Worm (Caenorhabditis elegans): ENCODE results near the gene tsfm-1.

Gene tsfm-1

ce11 chrV:12317080-12317479 lies 45.7 kb upstream of the tsfm-1 start, which contains the start of gene R04F11.3:
R04F11.3 (minus strand) TSS chrV:12317180.
- TF ChIP-seq nhr-237 (tag; optimal IDR thresholded peaks at IDR 0.05) (no peak), mls-2 (tag; optimal IDR thresholded peaks at IDR 0.05) (no peak)

DNA sequence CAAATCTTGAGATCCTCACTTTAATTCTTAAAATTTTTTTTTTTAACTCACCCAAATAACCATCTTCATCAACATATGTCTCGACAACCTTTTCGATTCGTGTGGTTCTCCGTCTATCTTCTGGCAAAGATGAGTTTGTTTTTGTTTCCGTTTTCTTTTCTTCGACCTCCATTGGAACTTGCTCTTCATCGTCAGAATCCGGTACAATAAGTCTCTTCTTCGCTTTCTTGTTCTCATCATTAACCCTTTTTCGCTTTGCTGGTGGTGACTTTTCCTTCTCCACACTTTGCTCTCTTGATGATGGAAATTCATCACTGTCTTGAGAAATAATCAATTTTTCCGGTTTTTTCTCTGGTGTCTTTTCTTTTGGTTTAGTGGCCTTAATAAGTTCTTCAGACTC lies 44.7 kb upstream of the tsfm-1 start:
- no peak for TF ChIP-seq ceh-43 (GFP tag; optimal IDR thresholded peaks at IDR 0.05)
- no peak for TF ChIP-seq blmp-1 (tag; optimal IDR thresholded peaks at IDR 0.05)

ce11 chrV:12314413-12314812 lies 43.1 kb upstream of the tsfm-1 start:
- TF ChIP-seq ces-1 (GFP tag; optimal IDR thresholded peaks at IDR 0.05) (peak; percentile 84), hlh-1 (tag; optimal IDR thresholded peaks at IDR 0.05) (peak; percentile 15), mep-1 (tag; optimal IDR thresholded peaks at IDR 0.05) (no peak), unc-62 (GFP tag; optimal IDR thresholded peaks at IDR 0.05) (peak; percentile 18), ceh-83 (GFP tag; optimal IDR thresholded peaks at IDR 0.05) (no peak)

DNA sequence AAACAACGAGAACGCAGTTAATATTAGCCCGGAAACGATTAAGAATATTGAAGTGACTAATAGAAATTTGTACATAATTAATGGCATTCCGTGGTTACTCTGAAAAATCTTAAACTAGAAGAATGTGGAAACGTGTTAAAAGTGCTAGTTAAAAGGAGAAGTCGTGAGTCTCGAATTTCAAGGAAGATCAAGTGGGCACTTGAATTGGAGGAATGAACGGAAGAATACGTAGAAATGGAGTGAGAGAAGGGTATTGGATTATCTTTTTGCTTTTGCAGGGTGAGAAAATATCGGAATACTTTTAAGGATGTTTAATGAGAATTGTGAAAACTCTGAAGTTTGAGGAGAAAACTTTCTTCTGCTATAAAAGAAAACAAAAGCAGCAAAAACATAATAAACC lies 38.9 kb upstream of the tsfm-1 start, which contains the start of gene hpo-30:
TSS of gene hpo-30 (minus strand) at position 101 of the 400 bp plus-strand sequence.
- TF ChIP-seq cnd-1 (tag; optimal IDR thresholded peaks at IDR 0.05) (no peak), sem-2 (GFP tag; optimal IDR thresholded peaks at IDR 0.05) (no peak), unc-62 (GFP tag; optimal IDR thresholded peaks at IDR 0.05) (no peak), unc-120 (tag; optimal IDR thresholded peaks at IDR 0.05; ENCODE audit: poor library complexity, severe bottlenecking) (no peak), flh-1 (GFP tag; optimal IDR thresholded peaks at IDR 0.05) (no peak), pha-4 (tag; optimal IDR thresholded peaks at IDR 0.05) (no peak), nhr-12 (tag; optimal IDR thresholded peaks at IDR 0.05) (no peak), elt-3 (tag; optimal IDR thresholded peaks at IDR 0.05) (no peak), nhr-237 (tag; optimal IDR thresholded peaks at IDR 0.05) (no peak), blmp-1 (tag; optimal IDR thresholded peaks at IDR 0.05) (no peak), ceh-43 (GFP tag; optimal IDR thresholded peaks at IDR 0.05) (no peak), zip-8 (tag; optimal IDR thresholded peaks at IDR 0.05) (no peak), snpc-4 (tag; optimal IDR thresholded peaks at IDR 0.05) (no peak), tbx-8 (GFP tag; optimal IDR thresholded peaks at IDR 0.05) (no peak), elt-1 (tag; optimal IDR thresholded peaks at IDR 0.05; ENCODE audit: borderline replicate concordance, insufficient read depth) (no peak), mls-2 (tag; optimal IDR thresholded peaks at IDR 0.05) (no peak), ceh-39 (tag; optimal IDR thresholded peaks at IDR 0.05) (no peak), nhr-2 (tag; optimal IDR thresholded peaks at IDR 0.05) (no peak)

DNA sequence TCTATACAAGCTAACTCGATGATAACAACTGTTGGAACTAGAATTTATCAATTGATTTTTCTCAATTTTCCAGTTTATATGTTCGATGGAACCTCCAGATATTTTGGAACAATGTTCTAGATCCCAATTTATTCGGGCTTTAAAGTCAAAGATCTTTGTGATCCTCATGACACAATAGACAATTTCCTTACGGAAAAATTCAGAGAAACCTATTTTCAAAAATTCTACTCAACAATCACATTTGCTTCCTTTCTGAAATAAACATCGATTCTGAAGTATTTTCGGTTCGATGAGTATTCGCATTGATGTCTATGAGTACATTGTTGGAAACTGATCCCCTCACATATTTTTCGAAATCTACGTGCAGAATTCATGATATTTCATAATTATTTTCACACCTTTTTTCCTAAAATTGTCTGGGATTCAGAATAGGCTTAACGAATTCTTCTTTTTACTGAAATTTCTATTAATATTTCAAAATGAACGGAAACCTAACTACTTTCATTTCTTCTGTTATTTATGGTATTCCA lies 35.7 kb upstream of the tsfm-1 start, which contains the start of gene srg-45:
TSS of gene srg-45 (plus strand) at position 480 of the 530 bp plus-strand sequence.
- TF ChIP-seq nhr-237 (tag; optimal IDR thresholded peaks at IDR 0.05) (no peak), lin-32 (GFP tag; optimal IDR thresholded peaks at IDR 0.05) (no peak), mab-5 (tag; optimal IDR thresholded peaks at IDR 0.05) (no peak), snpc-4 (tag; optimal IDR thresholded peaks at IDR 0.05) (no peak), ceh-43 (GFP tag; optimal IDR thresholded peaks at IDR 0.05) (no peak), nhr-12 (tag; optimal IDR thresholded peaks at IDR 0.05) (no peak), unc-62 (GFP tag; optimal IDR thresholded peaks at IDR 0.05) (no peak)

- TF ChIP-seq unc-62 (GFP tag; optimal IDR thresholded peaks at IDR 0.05) (no peak), flh-1 (GFP tag; optimal IDR thresholded peaks at IDR 0.05) (no peak)
Observed at ce11 chrV:12305677-12306076, 34.3 kb upstream of the tsfm-1 start.

DNA sequence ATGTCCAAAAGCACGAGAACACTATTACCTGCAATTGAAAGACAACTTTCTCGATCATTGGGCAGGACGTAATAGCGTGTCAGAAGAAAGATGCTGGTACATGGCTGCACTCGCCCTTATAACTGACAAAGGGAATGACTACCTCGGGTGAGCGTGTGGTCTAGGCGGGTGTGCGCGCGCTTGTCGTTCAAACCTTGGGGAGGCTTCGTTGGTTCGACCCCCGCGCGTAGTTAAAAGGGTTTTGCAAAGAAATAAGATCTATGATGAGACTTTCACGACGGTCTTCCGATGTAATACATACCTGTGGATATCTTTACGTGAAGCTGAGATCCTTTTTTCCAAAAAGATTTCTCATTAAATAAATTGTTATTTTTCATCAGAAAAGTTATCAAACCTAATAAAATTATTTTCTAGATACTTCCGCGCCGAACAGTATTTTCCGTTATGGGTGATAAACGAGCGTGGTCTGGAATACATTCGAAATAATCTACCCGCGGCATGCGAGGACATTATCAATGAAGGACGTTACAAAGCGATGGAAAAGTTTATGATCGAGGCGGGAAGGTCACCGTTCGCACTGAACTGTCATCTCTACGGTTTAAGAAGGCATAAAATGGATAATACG lies 32.2 kb upstream of the tsfm-1 start:
- TF ChIP-seq pha-4 (tag; optimal IDR thresholded peaks at IDR 0.05), result peak; percentile 85
- TF ChIP-seq mls-2 (tag; optimal IDR thresholded peaks at IDR 0.05), result peak; percentile 100
- TF ChIP-seq unc-39 (tag; optimal IDR thresholded peaks at IDR 0.05), result peak; percentile 92
- peak; percentile 79 for TF ChIP-seq mep-1 (tag; optimal IDR thresholded peaks at IDR 0.05)
- peak; percentile 99 for TF ChIP-seq ceh-43 (GFP tag; optimal IDR thresholded peaks at IDR 0.05)
- TF ChIP-seq nhr-12 (tag; optimal IDR thresholded peaks at IDR 0.05), result peak; percentile 80
- TF ChIP-seq flh-1 (GFP tag; optimal IDR thresholded peaks at IDR 0.05), result peak; percentile 99
- peak; percentile 68 for TF ChIP-seq blmp-1 (tag; optimal IDR thresholded peaks at IDR 0.05)
- peak; percentile 100 for TF ChIP-seq unc-120 (tag; optimal IDR thresholded peaks at IDR 0.05; ENCODE audit: poor library complexity, severe bottlenecking)
- peak; percentile 99 for TF ChIP-seq sem-2 (GFP tag; optimal IDR thresholded peaks at IDR 0.05)
- TF ChIP-seq ham-2 (GFP tag; optimal IDR thresholded peaks at IDR 0.05), result peak; percentile 99
- peak; percentile 83 for TF ChIP-seq nhr-76 (tag; optimal IDR thresholded peaks at IDR 0.05)
- TF ChIP-seq unc-62 (GFP tag; optimal IDR thresholded peaks at IDR 0.05), result peak; percentile 96
- peak; percentile 68 for TF ChIP-seq ces-1 (GFP tag; optimal IDR thresholded peaks at IDR 0.05)
- peak; percentile 14 for TF ChIP-seq nhr-2 (tag; optimal IDR thresholded peaks at IDR 0.05)
- peak; percentile 99 for TF ChIP-seq cnd-1 (tag; optimal IDR thresholded peaks at IDR 0.05)
- TF ChIP-seq elt-3 (tag; optimal IDR thresholded peaks at IDR 0.05), result peak; percentile 82
- TF ChIP-seq lin-32 (GFP tag; optimal IDR thresholded peaks at IDR 0.05), result peak; percentile 100
- peak; percentile 100 for TF ChIP-seq ceh-83 (GFP tag; optimal IDR thresholded peaks at IDR 0.05)
- peak; percentile 100 for TF ChIP-seq sptf-1 (tag; optimal IDR thresholded peaks at IDR 0.05)
- peak; percentile 100 for TF ChIP-seq drap-1 (GFP tag; optimal IDR thresholded peaks at IDR 0.05)
- peak; percentile 99 for TF ChIP-seq M03D4.4 (tag; optimal IDR thresholded peaks at IDR 0.05)
- TF ChIP-seq zip-8 (tag; optimal IDR thresholded peaks at IDR 0.05), result peak; percentile 7
- TF ChIP-seq mab-5 (tag; optimal IDR thresholded peaks at IDR 0.05), result peak; percentile 75
- peak; percentile 60 for TF ChIP-seq nhr-237 (tag; optimal IDR thresholded peaks at IDR 0.05)
- TF ChIP-seq ztf-11 (tag; optimal IDR thresholded peaks at IDR 0.05), result peak; percentile 95
- peak; percentile 100 for TF ChIP-seq tbx-8 (GFP tag; optimal IDR thresholded peaks at IDR 0.05)
- peak; percentile 79 for TF ChIP-seq lsy-2 (tag; optimal IDR thresholded peaks at IDR 0.05)
